Worm (Caenorhabditis elegans): ENCODE data around the gene C23H5.15.

- TF ChIP-seq npax-4 (tag; optimal IDR thresholded peaks at IDR 0.05) (no peak), elt-4 (tag; optimal IDR thresholded peaks at IDR 0.05) (no peak), ets-4 (tag; optimal IDR thresholded peaks at IDR 0.05) (no peak), ttx-3 (tag; optimal IDR thresholded peaks at IDR 0.05) (no peak), pqm-1 (tag; optimal IDR thresholded peaks at IDR 0.05) (no peak), nhr-11 (tag; optimal IDR thresholded peaks at IDR 0.05) (no peak)
Measured at ce11 chrIV:2142320-2142719, 39.6 kb upstream of the C23H5.15 start.

All from whole organism, late embryonic.